Worm (Caenorhabditis elegans): ENCODE data around the gene cyp-25A1.

- TF ChIP-seq elt-3 (tag; optimal IDR thresholded peaks at IDR 0.05) (no peak), nhr-76 (tag; optimal IDR thresholded peaks at IDR 0.05) (no peak)
Measured at ce11 chrIII:3869292-3869781, 36.9 kb downstream of the cyp-25A1 start.
